Worm (Caenorhabditis elegans) whole organism, L4/young adult: ENCODE measurements around the gene tag-191.

Source experiments
- W03F9.2 ChIP-seq: fragments of 150-350 bp; optimal IDR thresholded peaks from 2 replicates; lab custom pipeline; 2014; ENCODE audit warnings: missing biosample characterization, missing genetic modification characterization
- dao-5 ChIP-seq: sonication (generic microtip); optimal IDR thresholded peaks from 2 replicates; lab custom pipeline; 2016; ENCODE audit warnings: missing genotype, missing genetic modification characterization, moderate library complexity, missing compliant biosample characterization
- him-1 ChIP-seq: sonication (generic microtip); optimal IDR thresholded peaks from 2 replicates; lab custom pipeline; 2016; ENCODE audit warnings: missing genotype, missing genetic modification reagents, missing genetic modification characterization, missing compliant biosample characterization

DNA sequence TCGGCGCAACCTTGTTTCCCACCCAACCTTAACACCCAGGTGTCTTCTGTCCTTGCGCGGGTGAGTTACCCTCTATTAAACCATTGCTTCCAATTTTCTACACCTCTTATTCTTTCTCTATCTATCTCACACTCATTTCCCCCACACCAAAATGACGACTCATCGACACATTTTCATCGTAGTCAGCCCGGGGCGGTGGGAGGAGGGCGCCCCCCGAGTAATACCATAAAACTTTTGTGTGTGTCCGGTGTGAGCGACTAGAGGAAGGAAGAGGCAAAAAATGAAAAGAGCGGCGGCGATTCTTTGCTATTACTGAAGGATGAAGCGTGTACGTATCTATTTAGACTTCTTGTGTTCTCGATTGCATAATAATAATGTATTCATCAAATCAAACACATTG is 31.4 kb downstream of the tag-191 start:
- no peak for TF ChIP-seq him-1 (tag; lab: Kevin White, UChicago)
- no peak for TF ChIP-seq W03F9.2 (tag; lab: Kevin White, UChicago)
- TF ChIP-seq dao-5 (tag; lab: Kevin White, UChicago) = no peak
